Fruit fly (Drosophila melanogaster) whole organism, larva: ENCODE results near the gene CG42795.
A peak's percentile ranks its signal among the peaks of the same experiment; 100 is the strongest.

Experiments
- noc ChIP-seq: fragments of 200-800 bp; sonication (Bioruptor generic); optimal IDR thresholded peaks from 3 replicates; lab custom pipeline; 2019; ENCODE audit warnings: missing biosample characterization, mild to moderate bottlenecking, missing genetic modification characterization, moderate library complexity

The CG42795 gene

dm6 chr3R:10261800-10262199, 36.3 kb downstream of the CG42795 start, which contains the start of the genes Sirt6 and pont:
Sirt6 (minus strand) TSS chr3R:10261849.
pont (plus strand) TSS chr3R:10262123.
- peak; percentile 88 for TF ChIP-seq noc (tag; lab: Kevin White, UChicago)

dm6 chr3R:10263972-10264536, 38.6 kb downstream of the CG42795 start, which contains the start of gene Nuak:
Nuak (plus strand) TSS chr3R:10264306.
- peak; percentile 74 for TF ChIP-seq noc (tag; lab: Kevin White, UChicago)

- TF ChIP-seq noc (tag; lab: Kevin White, UChicago): no peak
These were observed 39.3 kb downstream of the CG42795 start for dm6 chr3R:10264601-10265421.

- peak; percentile 91 for TF ChIP-seq noc (tag; lab: Kevin White, UChicago)
These were observed 40.2 kb downstream of the CG42795 start for dm6 chr3R:10265552-10266137.

- no peak for TF ChIP-seq noc (tag; lab: Kevin White, UChicago)
These were observed 41.4 kb downstream of the CG42795 start for dm6 chr3R:10266624-10267492.

- TF ChIP-seq noc (tag; lab: Kevin White, UChicago): peak; percentile 97
These were observed 42.8 kb downstream of the CG42795 start for dm6 chr3R:10268101-10268864.

dm6 chr3R:10268865-10269442, 43.5 kb downstream of the CG42795 start:
- TF ChIP-seq noc (tag; lab: Kevin White, UChicago): peak; percentile 66

dm6 chr3R:10269921-10270431, 44.5 kb downstream of the CG42795 start:
- TF ChIP-seq noc (tag; lab: Kevin White, UChicago): no peak

dm6 chr3R:10272695-10273094, 47.2 kb downstream of the CG42795 start:
- TF ChIP-seq noc (tag; lab: Kevin White, UChicago): no peak

- TF ChIP-seq noc (tag; lab: Kevin White, UChicago): no peak
These were observed 48.8 kb downstream of the CG42795 start for dm6 chr3R:10274306-10274705.

dm6 chr3R:10274829-10275228, 49.3 kb downstream of the CG42795 start:
- TF ChIP-seq noc (tag; lab: Kevin White, UChicago): no peak

dm6 chr3R:10276002-10276401, 50.5 kb downstream of the CG42795 start:
- no peak for TF ChIP-seq noc (tag; lab: Kevin White, UChicago)

dm6 chr3R:10282077-10282476, 56.6 kb downstream of the CG42795 start:
- TF ChIP-seq noc (tag; lab: Kevin White, UChicago): no peak

dm6 chr3R:10283114-10283513, 57.6 kb downstream of the CG42795 start:
- TF ChIP-seq noc (tag; lab: Kevin White, UChicago): no peak
